Worm (Caenorhabditis elegans) whole organism, dauer: ENCODE measurements around the gene snf-7.

Experiments used
- unc-62 ChIP-seq: sonication (generic microtip); optimal IDR thresholded peaks from 2 replicates; lab custom pipeline; 2017; ENCODE audit warnings: missing biosample characterization, missing genetic modification reagents, missing genetic modification characterization

The snf-7 gene

ce11 chrIII:13049956-13050355, 44.7 kb downstream of the snf-7 start:
- no peak for TF ChIP-seq unc-62

- no peak for TF ChIP-seq unc-62
These were observed 50.1 kb downstream of the snf-7 start, which contains the start of gene F54F12.1 for ce11 chrIII:13055342-13055741. Gene F54F12.1 (minus strand): TSS chrIII:13055442.

DNA sequence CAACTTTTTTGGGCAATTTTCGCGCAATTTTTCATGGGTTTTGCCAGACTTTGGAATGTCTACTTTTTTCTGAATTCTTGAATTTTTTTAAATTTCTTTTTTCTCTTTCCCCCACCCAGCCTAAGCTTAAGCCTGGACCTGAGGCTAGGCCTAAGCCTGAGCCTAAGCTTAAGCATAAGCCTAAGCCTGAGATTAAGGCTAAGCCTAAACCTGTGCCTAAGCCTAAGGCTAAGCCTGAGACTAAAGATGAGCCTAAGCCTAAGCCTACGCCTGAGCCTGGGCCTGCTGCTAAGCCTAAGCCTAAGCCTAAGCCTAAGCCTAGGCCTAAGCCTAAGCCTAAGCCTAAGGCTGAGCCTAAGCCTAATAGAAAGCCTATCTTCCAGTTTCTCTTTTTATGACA, 51.0 kb downstream of the snf-7 start:
- TF ChIP-seq unc-62 = no peak

DNA sequence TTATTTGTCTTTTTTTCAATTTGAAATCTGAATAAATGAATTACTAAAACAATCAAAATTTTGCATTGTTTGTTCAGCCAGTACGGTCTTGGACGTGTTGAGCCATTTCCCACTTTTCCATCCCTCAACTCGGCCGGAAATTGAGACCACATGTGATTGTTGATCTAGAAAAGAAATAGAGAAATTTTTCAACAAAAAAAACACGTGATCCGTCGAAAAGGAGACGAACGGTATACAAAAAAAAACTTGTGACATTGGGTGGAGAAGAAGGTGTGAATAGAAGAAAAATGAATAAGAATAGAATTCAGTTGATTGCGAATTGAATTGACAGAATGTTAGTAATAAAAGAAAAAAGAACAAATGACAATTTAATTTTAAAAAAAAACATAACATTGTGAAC, 51.5 kb downstream of the snf-7 start:
- TF ChIP-seq unc-62 = no peak

DNA sequence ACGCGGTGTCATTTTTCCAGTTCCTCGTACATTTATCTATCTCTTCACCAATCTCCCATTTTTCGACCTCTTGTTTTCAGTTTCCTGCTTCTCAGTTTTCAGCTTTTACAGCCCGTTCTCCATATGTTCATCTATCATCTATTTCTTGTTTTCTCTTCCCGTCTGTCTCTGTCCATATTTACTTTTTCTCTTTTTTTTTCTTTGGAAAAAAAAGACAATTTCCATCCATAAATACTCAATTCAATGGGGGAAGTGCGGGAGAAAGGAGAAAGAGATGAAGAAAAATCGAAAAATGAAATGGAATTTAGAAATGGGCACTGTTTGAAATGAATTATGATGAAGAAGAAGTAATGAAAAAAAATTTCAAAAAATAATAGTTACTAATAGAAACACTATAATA, 52.9 kb downstream of the snf-7 start:
- no peak for TF ChIP-seq unc-62

DNA sequence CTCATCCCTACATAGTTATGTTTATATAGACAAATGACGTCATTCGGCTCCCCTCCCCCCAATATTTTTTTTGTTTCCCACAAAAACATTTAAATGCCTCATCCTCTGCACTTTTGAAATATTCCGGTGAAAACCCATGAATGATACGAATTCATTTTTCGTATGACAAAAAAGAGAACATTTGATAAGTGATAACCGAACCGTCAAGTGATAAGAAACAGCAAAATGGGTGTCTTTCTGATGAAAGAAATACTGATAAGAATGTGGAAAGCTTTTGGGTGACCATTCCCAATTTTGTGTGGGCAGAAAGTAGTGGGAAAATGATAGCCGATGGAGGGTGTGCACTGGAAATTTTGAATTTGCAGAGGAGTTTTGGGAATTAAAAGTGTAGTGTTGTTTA, 54.1 kb downstream of the snf-7 start:
- no peak for TF ChIP-seq unc-62
